Worm (Caenorhabditis elegans) whole organism, L3 larva: ENCODE data around the gene Y17G7B.18.
"Not testable (repeated sequence)": the region's sequence is repeated elsewhere in the genome, so short reads cannot be mapped to it uniquely, and the experiment has no call there.

Experiments used
- R02D3.7 ChIP-seq: fragments of 150-350 bp; optimal IDR thresholded peaks from 2 replicates; lab custom pipeline; 2014; ENCODE audit warnings: missing biosample characterization, missing genetic modification characterization
- ZK546.5 ChIP-seq: sonication (generic microtip); optimal IDR thresholded peaks from 2 replicates; lab custom pipeline; 2017; ENCODE audit warnings: missing biosample characterization, missing genetic modification characterization
- aly-2 ChIP-seq: fragments of 150-350 bp; optimal IDR thresholded peaks from 2 replicates; lab custom pipeline; 2014; ENCODE audit warnings: missing biosample characterization, missing genetic modification characterization
- ama-1 ChIP-seq: fragments of 150-350 bp; optimal IDR thresholded peaks from 2 replicates; lab custom pipeline; 2018
- ceh-16 ChIP-seq: sonication (generic microtip); optimal IDR thresholded peaks from 2 replicates; lab custom pipeline; 2017; ENCODE audit warnings: missing biosample characterization, missing genetic modification characterization
- ceh-28 ChIP-seq: fragments of 150-350 bp; optimal IDR thresholded peaks from 2 replicates; lab custom pipeline; 2014; ENCODE audit warnings: missing biosample characterization, missing genetic modification reagents, missing genetic modification characterization
- ceh-82 ChIP-seq: fragments of 150-350 bp; optimal IDR thresholded peaks from 2 replicates; lab custom pipeline; 2014; ENCODE audit warnings: missing biosample characterization, missing genetic modification characterization
- ceh-9 ChIP-seq: sonication (generic microtip); optimal IDR thresholded peaks from 2 replicates; lab custom pipeline; 2018; ENCODE audit warnings: missing biosample characterization, missing genetic modification characterization
- daf-12 ChIP-seq: fragments of 150-350 bp; optimal IDR thresholded peaks from 2 replicates; lab custom pipeline; 2014; ENCODE audit warnings: missing biosample characterization, missing genetic modification reagents, missing genetic modification characterization
- egl-27 ChIP-seq: sonication (generic microtip); optimal IDR thresholded peaks from 4 replicates; lab custom pipeline; 2017; ENCODE audit warnings: missing biosample characterization, missing genetic modification reagents, missing genetic modification characterization
- egl-5 ChIP-seq: fragments of 150-350 bp; optimal IDR thresholded peaks from 2 replicates; lab custom pipeline; 2017; ENCODE audit warnings: missing biosample characterization, missing genetic modification reagents, missing genetic modification characterization, inconsistent platforms
- elt-1 ChIP-seq: fragments of 150-350 bp; optimal IDR thresholded peaks from 2 replicates; lab custom pipeline; 2014; ENCODE audit warnings: missing biosample characterization, missing genetic modification characterization
- elt-2 ChIP-seq: sonication (generic microtip); optimal IDR thresholded peaks from 2 replicates; lab custom pipeline; 2016; ENCODE audit warnings: missing genetic modification reagents, mild to moderate bottlenecking, missing genetic modification characterization, missing compliant biosample characterization
- elt-3 ChIP-seq, 3 experiments: fragments of 150-350 bp in 1 of 3; sonication (generic microtip) in 2 of 3; optimal IDR thresholded peaks; 2 replicates in 2 of 3; 4 replicates in 1 of 3; lab custom pipeline; 2014 to 2017; ENCODE audit warnings: missing biosample characterization in 3 of 3, missing genetic modification characterization in 3 of 3
- eor-1 ChIP-seq, 2 experiments: fragments of 150-350 bp; optimal IDR thresholded peaks; 2 replicates each; lab custom pipeline; 2014 to 2018; ENCODE audit warnings: missing biosample characterization in 2 of 2, missing genetic modification characterization in 2 of 2
- fkh-10 ChIP-seq: sonication (generic microtip); optimal IDR thresholded peaks from 2 replicates; lab custom pipeline; 2017; ENCODE audit warnings: missing biosample characterization, missing genetic modification reagents, missing genetic modification characterization
- fos-1 ChIP-seq: fragments of 150-350 bp; optimal IDR thresholded peaks from 2 replicates; lab custom pipeline; 2014; ENCODE audit warnings: missing biosample characterization, missing genetic modification characterization
- hmg-11 ChIP-seq: sonication (generic microtip); optimal IDR thresholded peaks from 2 replicates; lab custom pipeline; 2016; ENCODE audit warnings: missing genetic modification characterization, missing compliant biosample characterization
- lin-15B ChIP-seq: fragments of 150-350 bp; optimal IDR thresholded peaks from 2 replicates; lab custom pipeline; 2014; ENCODE audit warnings: missing biosample characterization, missing genetic modification characterization
- lin-39 ChIP-seq: fragments of 150-350 bp; optimal IDR thresholded peaks from 2 replicates; lab custom pipeline; 2018; ENCODE audit warnings: missing biosample characterization, missing genetic modification reagents, missing genetic modification characterization
- mml-1 ChIP-seq: fragments of 150-350 bp; sonication (generic microtip); optimal IDR thresholded peaks from 3 replicates; lab custom pipeline; 2014; ENCODE audit warnings: missing biosample characterization, missing genetic modification characterization
- nfya-1 ChIP-seq: sonication (generic microtip); optimal IDR thresholded peaks from 2 replicates; lab custom pipeline; 2017; ENCODE audit warnings: missing genetic modification characterization, mild to moderate bottlenecking, missing compliant biosample characterization, antibody characterized with exemption, moderate library complexity; ENCODE audit not compliant: insufficient read depth
- nhr-12 ChIP-seq: fragments of 150-350 bp; optimal IDR thresholded peaks from 2 replicates; lab custom pipeline; 2014; ENCODE audit warnings: missing biosample characterization, missing genetic modification characterization
- nhr-23 ChIP-seq: fragments of 150-350 bp; optimal IDR thresholded peaks from 2 replicates; lab custom pipeline; 2014; ENCODE audit warnings: missing biosample characterization, missing genetic modification reagents, missing genetic modification characterization
- nhr-25 ChIP-seq: sonication (generic microtip); optimal IDR thresholded peaks from 2 replicates; lab custom pipeline; 2017; ENCODE audit warnings: missing biosample characterization, missing genetic modification characterization
- nhr-28 ChIP-seq: fragments of 150-350 bp; optimal IDR thresholded peaks from 2 replicates; lab custom pipeline; 2014; ENCODE audit warnings: missing biosample characterization, missing genetic modification characterization
- nhr-43 ChIP-seq: sonication (generic microtip); optimal IDR thresholded peaks from 2 replicates; lab custom pipeline; 2016; ENCODE audit warnings: mild to moderate bottlenecking, missing genetic modification characterization, missing compliant biosample characterization; ENCODE audit not compliant: poor library complexity, severe bottlenecking
- nhr-67 ChIP-seq: fragments of 150-350 bp; optimal IDR thresholded peaks from 2 replicates; lab custom pipeline; 2014; ENCODE audit warnings: missing biosample characterization, missing genetic modification characterization
- nhr-76 ChIP-seq: fragments of 150-350 bp; sonication (generic microtip); optimal IDR thresholded peaks from 5 replicates; lab custom pipeline; 2014; ENCODE audit warnings: missing biosample characterization, missing genetic modification characterization
- nhr-77 ChIP-seq: fragments of 150-350 bp; optimal IDR thresholded peaks from 2 replicates; lab custom pipeline; 2014; ENCODE audit warnings: missing biosample characterization, missing genetic modification characterization
- pha-4 ChIP-seq: fragments of 150-350 bp; optimal IDR thresholded peaks from 2 replicates; lab custom pipeline; 2014; ENCODE audit warnings: missing biosample characterization, missing genetic modification reagents, missing genetic modification characterization
- sea-2 ChIP-seq: fragments of 150-350 bp; sonication (generic microtip); optimal IDR thresholded peaks from 4 replicates; lab custom pipeline; 2014; ENCODE audit warnings: missing biosample characterization, missing genetic modification reagents, missing genetic modification characterization
- skn-1 ChIP-seq: fragments of 150-350 bp; optimal IDR thresholded peaks from 2 replicates; lab custom pipeline; 2014; ENCODE audit warnings: missing biosample characterization, missing genetic modification characterization
- snpc-4 ChIP-seq: fragments of 150-350 bp; optimal IDR thresholded peaks from 2 replicates; lab custom pipeline; 2014; ENCODE audit warnings: missing biosample characterization, missing genetic modification characterization
- unc-62 ChIP-seq: fragments of 150-350 bp; sonication (generic microtip); optimal IDR thresholded peaks from 4 replicates; lab custom pipeline; 2014; ENCODE audit warnings: missing biosample characterization, missing genetic modification reagents, missing genetic modification characterization
- zag-1 ChIP-seq: fragments of 150-350 bp; optimal IDR thresholded peaks from 2 replicates; lab custom pipeline; 2014; ENCODE audit warnings: missing biosample characterization, missing genetic modification characterization

The Y17G7B.18 gene

ce11 chrII:12107840-12108239, at the start of gene Y17G7B.18:
Gene Y17G7B.18 (minus strand): TSS chrII:12107857.
- TF ChIP-seq fos-1 (tag; lab: Kevin White, UChicago) = no peak
- peak; percentile 53 for TF ChIP-seq nhr-23 (tag; lab: Kevin White, UChicago)
- TF ChIP-seq ZK546.5 (tag; lab: Kevin White, UChicago) = no peak
- TF ChIP-seq nhr-25 (tag; lab: Kevin White, UChicago) = peak; percentile 36
- peak; percentile 26 for TF ChIP-seq lin-39 (tag; lab: Kevin White, UChicago)
- TF ChIP-seq nhr-12 = no peak
- no peak for TF ChIP-seq nhr-67 (tag; lab: Kevin White, UChicago)
- TF ChIP-seq daf-12 = no peak
- no peak for TF ChIP-seq ceh-9
- TF ChIP-seq aly-2 (tag; lab: Kevin White, UChicago) = no peak
- no peak for TF ChIP-seq ama-1 (lab: Kevin White, UChicago)
- peak; percentile 78 for TF ChIP-seq hmg-11 (tag; lab: Kevin White, UChicago)
- TF ChIP-seq lin-15B (tag; lab: Kevin White, UChicago) = peak; percentile 84
- TF ChIP-seq zag-1 (tag; lab: Kevin White, UChicago) = no peak
- TF ChIP-seq egl-27 (tag; lab: Kevin White, UChicago) = no peak
- TF ChIP-seq nfya-1 (tag; lab: Kevin White, UChicago) = peak; percentile 83
- peak; percentile 29 for TF ChIP-seq ceh-28 (tag; lab: Kevin White, UChicago)
- TF ChIP-seq ceh-82 (tag; lab: Kevin White, UChicago) = peak; percentile 33
- TF ChIP-seq snpc-4 (tag; lab: Kevin White, UChicago) = peak; percentile 64
- TF ChIP-seq nhr-76 (tag; lab: Kevin White, UChicago) = no peak
- peak; percentile 39 for TF ChIP-seq egl-5 (tag; lab: Kevin White, UChicago)
- no peak for TF ChIP-seq unc-62 (GFP tag; lab: Kevin White, UChicago)
- TF ChIP-seq elt-1 = no peak
- TF ChIP-seq ceh-16 (tag; lab: Kevin White, UChicago) = no peak
- peak; percentile 47 for TF ChIP-seq R02D3.7 (tag; lab: Kevin White, UChicago)
- TF ChIP-seq pha-4 = peak; percentile 87
- TF ChIP-seq skn-1 (tag; lab: Kevin White, UChicago) = peak; percentile 71
- no peak for TF ChIP-seq nhr-43 (tag; lab: Kevin White, UChicago)
- no peak for TF ChIP-seq mml-1 (tag; lab: Kevin White, UChicago)
- peak; percentile 58 for TF ChIP-seq fkh-10 (GFP tag; lab: Kevin White, UChicago)
- TF ChIP-seq nhr-77 (tag; lab: Kevin White, UChicago) = no peak

- not testable (repeated sequence) for TF ChIP-seq sea-2; nhr-23 (tag; lab: Kevin White, UChicago); nhr-28 (tag; lab: Kevin White, UChicago)
Observed at ce11 chrII:12154186-12154585, 46.5 kb upstream of the Y17G7B.18 start, which contains the start of gene Y57A10A.5. Gene Y57A10A.5 (plus strand): TSS chrII:12154486.

ce11 chrII:12151640-12152039, 44.0 kb upstream of the Y17G7B.18 start, which contains the start of gene Y57A10A.4:
Gene Y57A10A.4 (plus strand): TSS chrII:12151940.
- not testable (repeated sequence) for TF ChIP-seq pha-4; elt-3 (tag; optimal IDR thresholded peaks at IDR 0.05; lab: Kevin White, UChicago); nfya-1 (tag; lab: Kevin White, UChicago)

- TF ChIP-seq egl-5 (tag; lab: Kevin White, UChicago) (no peak), elt-2 (tag; lab: Kevin White, UChicago) (no peak), eor-1 (tag; optimal IDR thresholded peaks at IDR 0.05; lab: Kevin White, UChicago) (no peak), fos-1 (tag; lab: Kevin White, UChicago) (no peak), elt-1 (no peak), ceh-82 (tag; lab: Kevin White, UChicago) (no peak), ama-1 (lab: Kevin White, UChicago) (no peak), mml-1 (tag; lab: Kevin White, UChicago) (no peak), egl-27 (tag; lab: Kevin White, UChicago) (no peak)
Observed at ce11 chrII:12150227-12150626, 42.6 kb upstream of the Y17G7B.18 start.
